Fruit fly (Drosophila melanogaster) whole organism, adult: ENCODE measurements around the gene SsRbeta.

Experiments
- CG1620 ChIP-seq: fragments of 200-800 bp; sonication (Bioruptor generic); optimal IDR thresholded peaks from 2 replicates; lab custom pipeline; 2016; ENCODE audit warnings: missing biosample characterization, missing genetic modification characterization
- CG5204 ChIP-seq: fragments of 200-800 bp; sonication (Bioruptor generic); optimal IDR thresholded peaks from 2 replicates; lab custom pipeline; 2016; ENCODE audit warnings: missing biosample characterization, missing genetic modification characterization
- CG7045 ChIP-seq: fragments of 200-800 bp; sonication (Bioruptor generic); optimal IDR thresholded peaks from 2 replicates; lab custom pipeline; 2017; ENCODE audit warnings: missing biosample characterization, mild to moderate bottlenecking, missing genetic modification characterization
- Clk ChIP-seq: fragments of 200-800 bp; sonication (Bioruptor generic); optimal IDR thresholded peaks from 2 replicates; lab custom pipeline; 2017; ENCODE audit warnings: missing biosample characterization, missing genetic modification characterization
- bab1 ChIP-seq: fragments of 200-800 bp; sonication (Bioruptor generic); optimal IDR thresholded peaks from 3 replicates; lab custom pipeline; 2019; ENCODE audit warnings: missing biosample characterization, mild to moderate bottlenecking, missing genetic modification characterization, moderate library complexity
- cic ChIP-seq: fragments of 200-800 bp; sonication (Bioruptor generic); optimal IDR thresholded peaks from 2 replicates; lab custom pipeline; 2017; ENCODE audit warnings: missing biosample characterization, mild to moderate bottlenecking, missing genetic modification characterization, moderate library complexity
- cnc ChIP-seq, 2 experiments: fragments of >200 bp; optimal IDR thresholded peaks; 2 replicates each; lab custom pipeline; 2017
- kay ChIP-seq: fragments of 200-800 bp; sonication (Bioruptor generic); peaks from one replicate; lab custom pipeline; 2016; ENCODE audit warnings: missing biosample characterization, missing genetic modification characterization, borderline replicate concordance
- pad ChIP-seq: fragments of 200-800 bp; sonication (Bioruptor generic); optimal IDR thresholded peaks from 3 replicates; lab custom pipeline; 2017; ENCODE audit warnings: missing biosample characterization, missing genetic modification characterization, mild to moderate bottlenecking, moderate library complexity, missing genetic modification reagents
- toe ChIP-seq: fragments of 200-800 bp; sonication (Bioruptor generic); optimal IDR thresholded peaks from 2 replicates; lab custom pipeline; 2016; ENCODE audit warnings: missing biosample characterization, missing genetic modification characterization

DNA sequence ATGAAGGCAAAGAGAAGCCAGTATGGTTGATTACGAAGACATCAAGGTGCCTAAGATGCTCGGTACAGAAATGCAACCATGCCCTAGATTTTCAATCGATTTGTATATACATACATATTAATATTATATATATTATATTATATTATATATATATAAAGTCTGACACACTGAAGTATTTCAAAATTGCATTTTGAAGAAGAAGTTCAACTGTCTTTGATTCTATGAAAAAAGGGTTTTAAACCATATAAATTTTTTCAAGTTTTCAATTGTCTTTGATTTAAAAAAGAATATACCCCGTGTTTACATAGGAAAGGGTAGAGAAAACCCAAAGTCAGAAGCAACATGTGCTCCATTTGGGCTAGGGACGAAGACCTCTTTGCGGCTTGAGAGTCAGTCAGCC lies 45.4 kb downstream of the SsRbeta start:
- no peak for TF ChIP-seq CG1620
- no peak for TF ChIP-seq bab1 (GFP tag; lab: Kevin White, UChicago)
- TF ChIP-seq toe, result no peak
- no peak for TF ChIP-seq CG7045
- TF ChIP-seq Clk, result no peak
- no peak for TF ChIP-seq pad (GFP tag; lab: Kevin White, UChicago)
- TF ChIP-seq kay (GFP tag; lab: Kevin White, UChicago), result no peak
- no peak for TF ChIP-seq cic
- TF ChIP-seq cnc (optimal IDR thresholded peaks at IDR 0.05; lab: Kevin White, UChicago), result no peak
- TF ChIP-seq CG5204, result no peak
